Fruit fly (Drosophila melanogaster) whole organism, embryonic: Measurements from ENCODE around the gene CG14072.

ENCODE experiments used
- Adf1 ChIP-seq: fragments of 200-800 bp; sonication (Bioruptor generic); IDR thresholded peaks from 2 replicates; pipeline ENCODE4 v1.3.6; 2022; ENCODE audit warnings: missing biosample characterization, missing genetic modification characterization
- CG10274 ChIP-seq: fragments of 200-800 bp; sonication (Bioruptor generic); optimal IDR thresholded peaks from 3 replicates; lab custom pipeline; 2017; ENCODE audit warnings: missing biosample characterization, mild to moderate bottlenecking, missing genetic modification characterization
- CG10462 ChIP-seq: fragments of 200-800 bp; sonication (Bioruptor generic); optimal IDR thresholded peaks from 2 replicates; lab custom pipeline; 2016; ENCODE audit warnings: missing biosample characterization, missing genetic modification characterization
- CG11247 ChIP-seq: fragments of 200-800 bp; sonication (Bioruptor generic); IDR thresholded peaks from 2 replicates; pipeline ENCODE4 v1.3.6; 2022; ENCODE audit warnings: missing biosample characterization, missing genetic modification characterization
- CG11398 ChIP-seq: fragments of 200-800 bp; sonication (Bioruptor generic); optimal IDR thresholded peaks from 2 replicates; lab custom pipeline; 2016; ENCODE audit warnings: missing biosample characterization, missing genetic modification characterization
- CG15269 ChIP-seq: fragments of 200-800 bp; sonication (Bioruptor generic); optimal IDR thresholded peaks from 2 replicates; lab custom pipeline; 2018; ENCODE audit warnings: missing biosample characterization, mild to moderate bottlenecking, missing genetic modification characterization, moderate library complexity
- CG15601 ChIP-seq: fragments of 200-800 bp; sonication (Bioruptor generic); optimal IDR thresholded peaks from 3 replicates; lab custom pipeline; 2019; ENCODE audit warnings: missing biosample characterization, mild to moderate bottlenecking, missing genetic modification characterization, moderate library complexity
- CG17328 ChIP-seq: fragments of 200-800 bp; sonication (Bioruptor generic); IDR thresholded peaks from 2 replicates; pipeline ENCODE4 v1.3.6; 2022; ENCODE audit warnings: missing biosample characterization, missing genetic modification characterization
- CG17612 ChIP-seq: fragments of 200-800 bp; sonication (Bioruptor generic); IDR thresholded peaks from 2 replicates; pipeline ENCODE4 v1.3.6; 2022; ENCODE audit warnings: missing biosample characterization, missing genetic modification characterization
- CG34376 ChIP-seq: fragments of 200-800 bp; sonication (Bioruptor generic); optimal IDR thresholded peaks from 2 replicates; lab custom pipeline; 2018; ENCODE audit warnings: missing biosample characterization, mild to moderate bottlenecking, missing genetic modification characterization
- CG5953 ChIP-seq: fragments of 200-800 bp; sonication (Bioruptor generic); IDR thresholded peaks from 2 replicates; pipeline ENCODE4 v1.3.6; 2022; ENCODE audit warnings: missing biosample characterization, missing genetic modification characterization
- CG9876 ChIP-seq: fragments of 200-800 bp; sonication (Bioruptor generic); optimal IDR thresholded peaks from 2 replicates; lab custom pipeline; 2016; ENCODE audit warnings: missing biosample characterization, missing genetic modification characterization
- Chrac-16 ChIP-seq: fragments of 200-800 bp; sonication (Bioruptor generic); optimal IDR thresholded peaks from 3 replicates; lab custom pipeline; 2016; ENCODE audit warnings: missing biosample characterization, missing genetic modification characterization
- Dip3 ChIP-seq: fragments of 200-800 bp; sonication (Bioruptor generic); optimal IDR thresholded peaks from 3 replicates; lab custom pipeline; 2016; ENCODE audit warnings: missing biosample characterization, missing genetic modification characterization
- Drgx ChIP-seq: fragments of 200-800 bp; sonication (Bioruptor generic); IDR thresholded peaks from 2 replicates; pipeline ENCODE4 v1.3.6; 2022; ENCODE audit warnings: missing biosample characterization, missing genetic modification characterization
- ERR ChIP-seq: fragments of 200-800 bp; sonication (Bioruptor generic); optimal IDR thresholded peaks from 2 replicates; lab custom pipeline; 2016; ENCODE audit warnings: missing biosample characterization, missing genetic modification characterization
- H15 ChIP-seq: fragments of 200-800 bp; sonication (Bioruptor generic); IDR thresholded peaks from 3 replicates; pipeline ENCODE4 v1.3.6; 2022; ENCODE audit warnings: missing biosample characterization, missing genetic modification characterization
- HmgZ ChIP-seq: fragments of 200-800 bp; sonication (Bioruptor generic); optimal IDR thresholded peaks from 2 replicates; lab custom pipeline; 2018; ENCODE audit warnings: missing biosample characterization, mild to moderate bottlenecking, missing genetic modification characterization
- Hr3 ChIP-seq: fragments of 200-800 bp; sonication (Bioruptor generic); optimal IDR thresholded peaks from 3 replicates; lab custom pipeline; 2016; ENCODE audit warnings: missing biosample characterization, missing genetic modification characterization
- Hr51 ChIP-seq, 2 experiments: fragments of 200-800 bp; sonication (Bioruptor generic); optimal IDR thresholded peaks; 2 replicates in 1 of 2; 3 replicates in 1 of 2; lab custom pipeline; 2016 to 2018; ENCODE audit warnings: missing biosample characterization in 2 of 2, missing genetic modification characterization in 2 of 2, mild to moderate bottlenecking in 1 of 2, moderate library complexity in 1 of 2
- Hr78 ChIP-seq, 2 experiments: fragments of 200-800 bp in 1 of 2; fragments of >200 bp in 1 of 2; sonication (Bioruptor generic) in 1 of 2; optimal IDR thresholded peaks; 2 replicates each; lab custom pipeline; 2017 to 2019; ENCODE audit warnings: missing biosample characterization in 2 of 2, missing genetic modification characterization in 2 of 2, mild to moderate bottlenecking in 1 of 2, moderate library complexity in 1 of 2
- Lhr ChIP-seq: fragments of 200-800 bp; sonication (Bioruptor generic); optimal IDR thresholded peaks from 3 replicates; lab custom pipeline; 2017; ENCODE audit warnings: mild to moderate bottlenecking, missing biosample characterization, missing genetic modification reagents, missing genetic modification characterization
- MBD-R2 ChIP-seq: fragments of 200-800 bp; sonication (Bioruptor generic); IDR thresholded peaks from 2 replicates; pipeline ENCODE4 v1.3.6; 2022; ENCODE audit warnings: missing biosample characterization, missing genetic modification characterization
- Med ChIP-seq: fragments of 200-800 bp; sonication (Bioruptor generic); peaks from one replicate; lab custom pipeline; 2016; ENCODE audit warnings: missing biosample characterization, missing genetic modification characterization, mild to moderate bottlenecking, inconsistent platforms, moderate library complexity
- Pdp1 ChIP-seq, 2 experiments: fragments of 200-800 bp; sonication (Bioruptor generic); optimal IDR thresholded peaks; 3 replicates each; lab custom pipeline; 2016; ENCODE audit warnings: missing biosample characterization in 2 of 2, missing genetic modification characterization in 2 of 2, mild to moderate bottlenecking in 1 of 2, moderate library complexity in 1 of 2
- Taf1 ChIP-seq: fragments of 200-800 bp; sonication (Bioruptor generic); IDR thresholded peaks from 2 replicates; pipeline ENCODE4 v1.3.6; 2022; ENCODE audit warnings: missing biosample characterization, missing genetic modification characterization
- Xrp1 ChIP-seq: fragments of 200-800 bp; sonication (Bioruptor generic); IDR thresholded peaks from 2 replicates; pipeline ENCODE4 v1.3.6; 2022; ENCODE audit warnings: missing biosample characterization, missing genetic modification characterization
- ab ChIP-seq: fragments of 200-800 bp; sonication (Bioruptor generic); optimal IDR thresholded peaks from 2 replicates; lab custom pipeline; 2016; ENCODE audit warnings: missing biosample characterization, missing genetic modification characterization
- ci ChIP-seq: fragments of 200-800 bp; sonication (Bioruptor generic); IDR thresholded peaks from 3 replicates; pipeline ENCODE4 v1.3.6; 2022; ENCODE audit warnings: missing biosample characterization, missing genetic modification characterization
- dm ChIP-seq: fragments of 200-800 bp; sonication (Bioruptor generic); optimal IDR thresholded peaks from 3 replicates; lab custom pipeline; 2016; ENCODE audit warnings: missing biosample characterization, missing genetic modification characterization
- dmrt11E ChIP-seq: fragments of 200-800 bp; sonication (Bioruptor generic); optimal IDR thresholded peaks from 3 replicates; lab custom pipeline; 2018; ENCODE audit warnings: missing biosample characterization, mild to moderate bottlenecking, missing genetic modification characterization, moderate library complexity
- fru ChIP-seq: fragments of >200 bp; optimal IDR thresholded peaks from 2 replicates; lab custom pipeline; 2017
- gfzf ChIP-seq: fragments of 200-800 bp; sonication (Bioruptor generic); optimal IDR thresholded peaks from 2 replicates; lab custom pipeline; 2016; ENCODE audit warnings: missing biosample characterization, mild to moderate bottlenecking, missing genetic modification characterization, moderate library complexity
- grau ChIP-seq: fragments of 200-800 bp; optimal IDR thresholded peaks from 3 replicates; lab custom pipeline; 2019; ENCODE audit warnings: missing biosample characterization, mild to moderate bottlenecking, missing genetic modification characterization, moderate library complexity
- gt ChIP-seq: fragments of 200-800 bp; sonication (Bioruptor generic); IDR thresholded peaks from 2 replicates; pipeline ENCODE4 v1.3.6; 2022; ENCODE audit warnings: missing biosample characterization, missing genetic modification characterization
- inv ChIP-seq: fragments of 200-800 bp; sonication (Bioruptor generic); IDR thresholded peaks from 2 replicates; pipeline ENCODE4 v1.3.6; 2022; ENCODE audit warnings: missing biosample characterization, missing genetic modification characterization; ENCODE audit not compliant: partially characterized antibody
- kni ChIP-seq: fragments of 200-800 bp; sonication (Bioruptor generic); optimal IDR thresholded peaks from 3 replicates; lab custom pipeline; 2017; ENCODE audit warnings: mild to moderate bottlenecking, missing biosample characterization, missing genetic modification reagents, missing genetic modification characterization
- lbe ChIP-seq: fragments of 200-800 bp; sonication (Bioruptor generic); optimal IDR thresholded peaks from 2 replicates; lab custom pipeline; 2016; ENCODE audit warnings: missing biosample characterization, mild to moderate bottlenecking, missing genetic modification characterization
- sim ChIP-seq: fragments of 200-800 bp; sonication (Bioruptor generic); IDR thresholded peaks from 2 replicates; pipeline ENCODE4 v1.3.6; 2022; ENCODE audit warnings: missing biosample characterization, missing genetic modification characterization
- tna ChIP-seq: fragments of 200-800 bp; sonication (Bioruptor generic); IDR thresholded peaks from 2 replicates; pipeline ENCODE4 v1.3.6; 2022; ENCODE audit warnings: missing biosample characterization, missing genetic modification characterization; ENCODE audit not compliant: partially characterized antibody
- tx ChIP-seq: fragments of 200-800 bp; sonication (Bioruptor generic); optimal IDR thresholded peaks from 2 replicates; lab custom pipeline; 2016; ENCODE audit warnings: missing biosample characterization, missing genetic modification characterization
- wdn ChIP-seq: fragments of 200-800 bp; sonication (Bioruptor generic); IDR thresholded peaks from 2 replicates; pipeline ENCODE4 v1.3.6; 2022; ENCODE audit warnings: missing biosample characterization, missing genetic modification characterization

CG14072 gene

dm6 chr2L:10976864-10977586, 40.6 kb downstream of the CG14072 start (continued):
- TF ChIP-seq CG11398 (GFP tag; lab: Kevin White, UChicago) (no peak), H15 (GFP tag; lab: Robert Waterston, UW) (no peak), CG17612 (GFP tag; lab: Robert Waterston, UW) (no peak), Taf1 (GFP tag; lab: Robert Waterston, UW) (no peak), MBD-R2 (GFP tag; lab: Robert Waterston, UW) (peak; percentile 30; the same call in 1 of the 2 replicates), Hr78 (GFP tag; optimal IDR thresholded peaks at IDR 0.05; lab: Kevin White, UChicago) (peak in 1 of 2 experiments; percentile 22), dmrt11E (no peak), tx (GFP tag; lab: Kevin White, UChicago) (no peak), kni (GFP tag; lab: Kevin White, UChicago) (no peak), lbe (GFP tag; lab: Kevin White, UChicago) (no peak), CG10274 (no peak), CG15269 (no peak), Pdp1 (GFP tag; optimal IDR thresholded peaks at IDR 0.05; lab: Kevin White, UChicago) (no peak), ci (GFP tag; lab: Robert Waterston, UW) (peak; percentile 59; the same call in 2 of the 3 replicates), Xrp1 (GFP tag; lab: Robert Waterston, UW) (0 out of 2 replicates have a peak, but pooled peaks have one; percentile 15), gfzf (GFP tag; lab: Kevin White, UChicago) (no peak), CG17328 (GFP tag; lab: Robert Waterston, UW) (no peak), CG5953 (no peak), HmgZ (peak; percentile 27), Med (peak; percentile 71), Hr51 (GFP tag; optimal IDR thresholded peaks at IDR 0.05; lab: Kevin White, UChicago) (no peak), ERR (GFP tag; lab: Kevin White, UChicago) (no peak), grau (tag; lab: Kevin White, UChicago) (no peak), Chrac-16 (GFP tag; lab: Kevin White, UChicago) (no peak), dm (GFP tag; lab: Kevin White, UChicago) (no peak), Drgx (GFP tag; lab: Robert Waterston, UW) (no peak), gt (GFP tag; lab: Robert Waterston, UW) (no peak), Lhr (GFP tag; lab: Kevin White, UChicago) (no peak), CG34376 (GFP tag; lab: Kevin White, UChicago) (peak; percentile 29), Adf1 (GFP tag; lab: Robert Waterston, UW) (peak; percentile 51; the same call in 1 of the 2 replicates), ab (GFP tag; lab: Kevin White, UChicago) (no peak), Dip3 (GFP tag; lab: Kevin White, UChicago) (no peak), CG15601 (no peak), CG9876 (GFP tag; lab: Kevin White, UChicago) (no peak), fru (lab: Kevin White, UChicago) (no peak), wdn (GFP tag; lab: Robert Waterston, UW) (no peak), sim (GFP tag; lab: Robert Waterston, UW) (no peak), CG11247 (no peak), Hr3 (GFP tag; lab: Kevin White, UChicago) (no peak), tna (GFP tag; lab: Robert Waterston, UW) (0 out of 2 replicates have a peak, but pooled peaks have one; percentile 8), inv (no peak), CG10462 (GFP tag; lab: Kevin White, UChicago) (no peak)
